Worm (Caenorhabditis elegans): ENCODE data around the gene Y97E10AR.4.
A peak's percentile ranks its signal among the peaks of the same experiment; 100 is the strongest.

The Y97E10AR.4 gene

ce11 chrV:8027429-8028142 is 17.6 kb upstream of the Y97E10AR.4 start (continued):
- no peak for TF ChIP-seq sptf-2 (GFP tag; optimal IDR thresholded peaks at IDR 0.05)
- no peak for TF ChIP-seq hrde-1 (tag; optimal IDR thresholded peaks at IDR 0.05; ENCODE audit: borderline replicate concordance)
- TF ChIP-seq mxl-1 (tag; optimal IDR thresholded peaks at IDR 0.05), result no peak

ce11 chrV:8026343-8026742 is 16.3 kb upstream of the Y97E10AR.4 start, which contains the start of gene F43H9.4:
F43H9.4 (plus strand) TSS chrV:8026708.
- TF ChIP-seq lin-26 (GFP tag; IDR thresholded peaks at IDR 0.05), result peak; percentile 11; the same call in 1 of the 2 replicates
- TF ChIP-seq somi-1 (GFP tag; optimal IDR thresholded peaks at IDR 0.05), result peak; percentile 71
- TF ChIP-seq Y67H2A.10 (GFP tag; conservative IDR thresholded peaks at IDR 0.05), result no peak
- TF ChIP-seq ztf-26 (tag; optimal IDR thresholded peaks at IDR 0.05), result peak; percentile 9
- TF ChIP-seq ceh-100 (GFP tag; IDR thresholded peaks at IDR 0.05), result no peak
- TF ChIP-seq lin-54 (GFP tag; optimal IDR thresholded peaks at IDR 0.05), result no peak
- TF ChIP-seq hmg-1.2 (GFP tag; IDR thresholded peaks at IDR 0.05), result no peak
- no peak for TF ChIP-seq C17E4.6 (GFP tag; IDR thresholded peaks at IDR 0.05)
- no peak for TF ChIP-seq snpc-3.4 (tag; optimal IDR thresholded peaks at IDR 0.05)
- no peak for TF ChIP-seq ztf-25 (GFP tag; IDR thresholded peaks at IDR 0.05)
- TF ChIP-seq cebp-1 (GFP tag; IDR thresholded peaks at IDR 0.05), result no peak
- TF ChIP-seq cebp-1 (tag; optimal IDR thresholded peaks at IDR 0.05), result peak; percentile 55
- TF ChIP-seq ceh-79 (tag; optimal IDR thresholded peaks at IDR 0.05), result no peak
- no peak for TF ChIP-seq xnd-1 (tag; optimal IDR thresholded peaks at IDR 0.05)
- TF ChIP-seq dpl-1 (GFP tag; optimal IDR thresholded peaks at IDR 0.05), result no peak
- peak; percentile 20 for TF ChIP-seq lin-40 (tag; optimal IDR thresholded peaks at IDR 0.05)
- no peak for TF ChIP-seq Y95B8A.8 (GFP tag; IDR thresholded peaks at IDR 0.05)

DNA sequence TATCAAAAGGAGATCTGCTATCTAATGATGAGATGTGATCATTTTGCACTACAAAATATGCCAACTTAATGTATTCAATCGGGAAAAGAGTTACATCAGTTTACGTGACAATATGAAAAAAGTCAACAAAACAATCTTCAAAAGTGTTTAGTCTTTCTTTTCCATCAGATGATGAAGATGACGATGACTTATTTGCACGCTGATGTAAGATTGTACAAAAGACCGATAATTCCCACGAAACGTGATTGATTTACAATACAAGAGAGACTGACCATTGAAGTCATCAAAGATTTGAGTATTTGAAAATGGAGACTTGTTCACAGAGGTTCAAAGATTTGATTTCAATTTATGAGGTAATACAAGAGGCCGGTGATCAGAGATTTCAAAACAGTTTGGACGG is 15.2 kb upstream of the Y97E10AR.4 start:
- no peak for TF ChIP-seq tbx-9 (tag; optimal IDR thresholded peaks at IDR 0.05; ENCODE audit: borderline replicate concordance)
- TF ChIP-seq Y53F4B.3 (GFP tag; IDR thresholded peaks at IDR 0.05), result no peak
- TF ChIP-seq K11D2.4 (GFP tag; IDR thresholded peaks at IDR 0.05), result no peak
- no peak for TF ChIP-seq lin-54 (GFP tag; optimal IDR thresholded peaks at IDR 0.05)
- TF ChIP-seq zim-3 (tag; optimal IDR thresholded peaks at IDR 0.05), result no peak
- TF ChIP-seq somi-1 (GFP tag; optimal IDR thresholded peaks at IDR 0.05), result no peak
- TF ChIP-seq nhr-80 (tag; optimal IDR thresholded peaks at IDR 0.05), result no peak
- no peak for TF ChIP-seq repo-1 (tag; optimal IDR thresholded peaks at IDR 0.05)
- no peak for TF ChIP-seq ZK185.1 (tag; optimal IDR thresholded peaks at IDR 0.05; ENCODE audit: poor library complexity, severe bottlenecking)
- TF ChIP-seq F22D6.2 (tag; optimal IDR thresholded peaks at IDR 0.05), result no peak
- TF ChIP-seq hmg-1.2 (GFP tag; IDR thresholded peaks at IDR 0.05), result no peak
- no peak for TF ChIP-seq unc-62 (GFP tag; optimal IDR thresholded peaks at IDR 0.05)
- no peak for TF ChIP-seq attf-5 (GFP tag; optimal IDR thresholded peaks at IDR 0.05)
- no peak for TF ChIP-seq dpff-1 (tag; optimal IDR thresholded peaks at IDR 0.05)
- no peak for TF ChIP-seq F33H1.4 (GFP tag; IDR thresholded peaks at IDR 0.05)
- TF ChIP-seq snpc-3.4 (tag; optimal IDR thresholded peaks at IDR 0.05), result no peak

DNA sequence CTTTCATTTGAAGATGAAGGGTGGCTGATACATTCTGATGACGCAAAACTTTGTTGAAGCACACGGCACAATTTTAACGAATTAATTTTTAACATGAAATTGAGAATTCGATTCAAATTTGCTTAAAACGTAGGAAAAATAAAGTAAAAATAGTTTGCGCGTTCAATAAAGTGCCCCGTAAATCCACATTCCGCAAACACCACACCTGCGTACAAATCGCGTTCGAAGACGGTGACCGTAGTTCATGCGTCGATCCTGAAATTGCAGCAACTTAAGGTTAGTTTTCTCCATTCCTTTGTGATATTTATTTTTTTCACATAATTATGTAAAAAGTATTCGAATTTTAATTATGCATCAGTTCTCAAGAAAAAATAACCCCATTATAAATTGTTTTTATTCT is 14.7 kb upstream of the Y97E10AR.4 start, which contains the start of gene F43H9.3:
F43H9.3 (minus strand) TSS at position 189 of the 400 bp plus-strand sequence.
- TF ChIP-seq snpc-4 (GFP tag; optimal IDR thresholded peaks at IDR 0.05) (no peak), snpc-4 (tag; optimal IDR thresholded peaks at IDR 0.05) (no peak), lsl-1 (GFP tag; optimal IDR thresholded peaks at IDR 0.05) (peak; percentile 27), F39B2.1 (GFP tag; IDR thresholded peaks at IDR 0.05) (no peak), egrh-3 (GFP tag; IDR thresholded peaks at IDR 0.05) (no peak), madf-6 (GFP tag; IDR thresholded peaks at IDR 0.05) (no peak), ekl-4 (GFP tag; IDR thresholded peaks at IDR 0.05) (no peak), F23B12.7 (tag; optimal IDR thresholded peaks at IDR 0.05; ENCODE audit: insufficient read depth) (no peak), F10E7.11 (tag; optimal IDR thresholded peaks at IDR 0.05) (no peak)
